Fruit fly (Drosophila melanogaster): Measurements from ENCODE around the gene wake.

Gene wake

DNA sequence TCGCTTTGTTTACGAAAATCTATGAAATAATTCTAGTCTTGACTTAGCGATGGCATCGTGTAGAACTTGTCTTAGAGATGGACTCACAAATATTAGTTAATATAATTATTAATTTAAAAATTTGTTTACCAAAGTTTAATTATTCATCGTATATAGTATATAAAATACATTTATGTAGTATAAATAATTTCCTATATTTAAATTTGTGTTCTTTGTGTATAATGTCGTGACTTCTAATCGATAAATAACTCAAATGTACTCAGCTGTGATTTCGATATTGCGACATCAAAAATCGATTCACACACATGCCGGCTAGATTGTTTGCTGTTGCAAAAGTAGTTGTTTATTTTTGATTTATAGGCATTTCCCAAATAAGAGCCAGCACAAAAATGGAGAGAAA is 50.7 kb downstream of the wake start, which contains the start of the genes wfs1 and Nup133 (continued):
- peak; percentile 59; the same call in 1 of the 2 replicates for TF ChIP-seq al (GFP tag; IDR thresholded peaks at IDR 0.05)
- TF ChIP-seq oc (tag; optimal IDR thresholded peaks at IDR 0.05): no peak
- no peak for TF ChIP-seq Dip2 (GFP tag; IDR thresholded peaks at IDR 0.05)
- peak; percentile 81; the same call in 2 of the 3 replicates for TF ChIP-seq vnd (GFP tag; IDR thresholded peaks at IDR 0.05; ENCODE audit: partially characterized antibody)
- TF ChIP-seq CG31441 (GFP tag; IDR thresholded peaks at IDR 0.05): peak; percentile 97
- TF ChIP-seq CG5245 (GFP tag; optimal IDR thresholded peaks at IDR 0.05): peak; percentile 32
- no peak for TF ChIP-seq Med (GFP tag)
- peak; percentile 81 for TF ChIP-seq inv (GFP tag; IDR thresholded peaks at IDR 0.05; ENCODE audit: partially characterized antibody)
- peak; percentile 49 for TF ChIP-seq CG18619 (GFP tag; optimal IDR thresholded peaks at IDR 0.05)
- TF ChIP-seq Sox102F (GFP tag; optimal IDR thresholded peaks at IDR 0.05): peak; percentile 80
- TF ChIP-seq salm (tag; optimal IDR thresholded peaks at IDR 0.05): peak; percentile 49
- peak; percentile 38; the same call in 1 of the 2 replicates for TF ChIP-seq CG11085 (GFP tag; IDR thresholded peaks at IDR 0.05)
- TF ChIP-seq Max (GFP tag; optimal IDR thresholded peaks at IDR 0.05): peak; percentile 64
- TF ChIP-seq CG18764 (GFP tag; optimal IDR thresholded peaks at IDR 0.05): peak; percentile 64
- no peak for TF ChIP-seq CG4360 (GFP tag; IDR thresholded peaks at IDR 0.05)
- no peak for TF ChIP-seq CG10147 (GFP tag; optimal IDR thresholded peaks at IDR 0.05)
- TF ChIP-seq Ravus (GFP tag; IDR thresholded peaks at IDR 0.05): no peak
- TF ChIP-seq CG34224 (GFP tag; IDR thresholded peaks at IDR 0.05; ENCODE audit: partially characterized antibody): peak; percentile 91
- peak; percentile 70 for TF ChIP-seq CG7271 (tag; optimal IDR thresholded peaks at IDR 0.05)
- TF ChIP-seq CG13624 (GFP tag; optimal IDR thresholded peaks at IDR 0.05): no peak
- no peak for TF ChIP-seq slou (GFP tag; optimal IDR thresholded peaks at IDR 0.05)
- no peak for TF ChIP-seq CG3281 (GFP tag; optimal IDR thresholded peaks at IDR 0.05)
- TF ChIP-seq HLH54F (GFP tag; optimal IDR thresholded peaks at IDR 0.05): no peak
- TF ChIP-seq Jarid2 (GFP tag; optimal IDR thresholded peaks at IDR 0.05): no peak
- TF ChIP-seq B-H1 (GFP tag; IDR thresholded peaks at IDR 0.05): peak; percentile 25; the same call in 1 of the 3 replicates
- TF ChIP-seq CG12744 (GFP tag; optimal IDR thresholded peaks at IDR 0.05): no peak
- TF ChIP-seq CG17829 (tag; optimal IDR thresholded peaks at IDR 0.05): peak; percentile 93
- peak; percentile 60 for TF ChIP-seq Asciz (GFP tag; optimal IDR thresholded peaks at IDR 0.05)
- no peak for TF ChIP-seq CG11723 (GFP tag; optimal IDR thresholded peaks at IDR 0.05)
- peak; percentile 67 for TF ChIP-seq Spps (tag; optimal IDR thresholded peaks at IDR 0.05)
- peak; percentile 92 for TF ChIP-seq CG2712 (tag; optimal IDR thresholded peaks at IDR 0.05)
- no peak for TF ChIP-seq CkIIα-i1 (GFP tag; IDR thresholded peaks at IDR 0.05)
- TF ChIP-seq eyg (GFP tag; optimal IDR thresholded peaks at IDR 0.05): no peak
- TF ChIP-seq Mes4 (GFP tag; optimal IDR thresholded peaks at IDR 0.05): no peak
- 0 out of 4 replicates have a peak, but pooled peaks have one; percentile 69 for TF ChIP-seq chinmo (GFP tag; IDR thresholded peaks at IDR 0.05; ENCODE audit: partially characterized antibody)
- no peak for TF ChIP-seq jing (GFP tag; optimal IDR thresholded peaks at IDR 0.05)

DNA sequence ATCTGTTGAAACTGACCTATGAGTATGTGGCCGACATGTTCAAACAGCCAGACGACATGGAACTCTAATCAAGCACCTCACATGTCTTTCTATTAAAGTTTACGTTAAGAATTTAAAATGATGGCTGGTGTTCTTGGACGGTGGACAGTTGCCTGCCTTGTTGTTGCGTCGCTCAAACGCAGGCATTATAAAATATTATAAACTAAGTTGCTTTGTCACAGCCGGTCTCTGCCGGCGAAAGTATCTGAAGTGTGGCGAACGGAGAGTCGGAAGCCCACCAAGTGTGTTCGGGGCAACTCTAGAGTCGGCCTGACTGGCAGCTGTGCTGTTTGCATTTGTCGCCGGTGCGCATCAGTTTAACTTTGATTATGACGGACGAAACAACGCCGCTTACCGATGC is 55.1 kb downstream of the wake start, which contains the start of gene cd:
TSS of gene cd (plus strand) at position 301 of the 400 bp plus-strand sequence.
- TF ChIP-seq seq (GFP tag; IDR thresholded peaks at IDR 0.05) (no peak), Asciz (GFP tag; optimal IDR thresholded peaks at IDR 0.05) (no peak), CG13775 (GFP tag; optimal IDR thresholded peaks at IDR 0.05) (no peak), ftz-f1 (GFP tag; optimal IDR thresholded peaks at IDR 0.05) (no peak), ham (GFP tag; IDR thresholded peaks at IDR 0.05) (no peak), H2.0 (GFP tag; IDR thresholded peaks at IDR 0.05) (no peak), twi (tag; optimal IDR thresholded peaks at IDR 0.05) (no peak), CG5180 (GFP tag; optimal IDR thresholded peaks at IDR 0.05) (no peak), ems (GFP tag; optimal IDR thresholded peaks at IDR 0.05) (no peak), bcd (GFP tag; optimal IDR thresholded peaks at IDR 0.05) (no peak), Eip74EF (GFP tag; optimal IDR thresholded peaks at IDR 0.05) (no peak), CG8359 (GFP tag; optimal IDR thresholded peaks at IDR 0.05; ENCODE audit: borderline replicate concordance) (no peak), dimm (GFP tag; IDR thresholded peaks at IDR 0.05) (no peak), chm (GFP tag; IDR thresholded peaks at IDR 0.05) (no peak), gsb (GFP tag; IDR thresholded peaks at IDR 0.05) (no peak)
